Fruit fly (Drosophila melanogaster): Measurements from ENCODE around the gene cpb.

dm6 chr2L:1751953-1752352, 47.3 kb downstream of the cpb start, which contains the start of the genes CG17712 and CG17648:
- TF ChIP-seq CG10348 (GFP tag; IDR thresholded peaks at IDR 0.05) (no peak), CG17806 (tag; optimal IDR thresholded peaks at IDR 0.05) (no peak), CG34367 (tag; optimal IDR thresholded peaks at IDR 0.05) (no peak), CG15710 (tag; optimal IDR thresholded peaks at IDR 0.05) (no peak), CG8301 (tag; optimal IDR thresholded peaks at IDR 0.05) (no peak), CG12605 (GFP tag; IDR thresholded peaks at IDR 0.05) (no peak)

All from whole organism, pupa.